Worm (Caenorhabditis elegans) whole organism, young adult: ENCODE measurements around the gene B0244.10.
A peak's percentile ranks its signal among the peaks of the same experiment; 100 is the strongest.

Source experiments
- B0019.2 ChIP-seq: fragments of 200-800 bp; sonication (Bioruptor generic); conservative IDR thresholded peaks from 2 replicates; pipeline ENCODE4 v1.3.6; 2022; ENCODE audit warnings: missing genetic modification reagents, missing genetic modification characterization, missing compliant biosample characterization
- B0261.1 ChIP-seq: sonication (generic microtip); optimal IDR thresholded peaks from 2 replicates; lab custom pipeline; 2016; ENCODE audit warnings: mild to moderate bottlenecking, missing genetic modification characterization, moderate library complexity, missing compliant biosample characterization
- C17E4.6 ChIP-seq: fragments of 200-800 bp; sonication (Bioruptor generic); IDR thresholded peaks from 2 replicates; pipeline ENCODE4 v1.3.6; 2022; ENCODE audit warnings: missing genetic modification reagents, missing genetic modification characterization, missing compliant biosample characterization
- F22D6.2 ChIP-seq: sonication (generic microtip); optimal IDR thresholded peaks from 2 replicates; lab custom pipeline; 2016; ENCODE audit warnings: mild to moderate bottlenecking, missing genetic modification characterization, missing compliant biosample characterization
- F23B12.7 ChIP-seq: sonication (generic microtip); optimal IDR thresholded peaks from 2 replicates; lab custom pipeline; 2017; ENCODE audit warnings: missing genetic modification characterization, mild to moderate bottlenecking, missing compliant biosample characterization, antibody characterized with exemption, moderate library complexity; ENCODE audit not compliant: insufficient read depth
- F37B4.10 ChIP-seq: fragments of 200-800 bp; sonication (Bioruptor generic); IDR thresholded peaks from 2 replicates; pipeline ENCODE4 v1.3.6; 2022; ENCODE audit warnings: missing genetic modification characterization, missing compliant biosample characterization
- F39B2.1 ChIP-seq: fragments of 200-800 bp; sonication (Bioruptor generic); IDR thresholded peaks from 2 replicates; pipeline ENCODE4 v1.3.6; 2022; ENCODE audit warnings: missing genetic modification reagents, missing genetic modification characterization, missing compliant biosample characterization
- F57C9.4 ChIP-seq: sonication (generic microtip); optimal IDR thresholded peaks from 2 replicates; lab custom pipeline; 2017; ENCODE audit warnings: mild to moderate bottlenecking, missing genetic modification characterization, missing compliant biosample characterization
- K11D2.4 ChIP-seq: fragments of 200-800 bp; sonication (Bioruptor generic); IDR thresholded peaks from 2 replicates; pipeline ENCODE4 v1.3.6; 2022; ENCODE audit warnings: missing genetic modification reagents, missing genetic modification characterization, missing compliant biosample characterization
- K12H6.12 ChIP-seq: fragments of 200-800 bp; sonication (Bioruptor generic); optimal IDR thresholded peaks from 2 replicates; lab custom pipeline; 2018; ENCODE audit warnings: mild to moderate bottlenecking, missing genetic modification characterization, missing compliant biosample characterization
- T07F8.4 ChIP-seq: sonication (generic microtip); optimal IDR thresholded peaks from 2 replicates; lab custom pipeline; 2016; ENCODE audit warnings: mild to moderate bottlenecking, missing genetic modification characterization, moderate library complexity, missing compliant biosample characterization
- T26A5.8 ChIP-seq: sonication (generic microtip); optimal IDR thresholded peaks from 2 replicates; lab custom pipeline; 2016; ENCODE audit warnings: missing genetic modification characterization, missing compliant biosample characterization
- Y95B8A.8 ChIP-seq: fragments of 200-800 bp; sonication (Bioruptor generic); IDR thresholded peaks from 2 replicates; pipeline ENCODE4 v1.3.6; 2022; ENCODE audit warnings: missing genetic modification reagents, missing genetic modification characterization, missing compliant biosample characterization
- ZK185.1 ChIP-seq: sonication (generic microtip); optimal IDR thresholded peaks from 2 replicates; lab custom pipeline; 2016; ENCODE audit warnings: mild to moderate bottlenecking, missing genetic modification characterization, missing compliant biosample characterization; ENCODE audit not compliant: poor library complexity, severe bottlenecking
- akir-1 ChIP-seq: fragments of 200-800 bp; sonication (Bioruptor generic); optimal IDR thresholded peaks from 2 replicates; lab custom pipeline; 2018; ENCODE audit warnings: mild to moderate bottlenecking, missing genetic modification characterization, moderate library complexity, missing compliant biosample characterization
- aptf-2 ChIP-seq: fragments of 200-800 bp; sonication (Bioruptor generic); conservative IDR thresholded peaks from 2 replicates; pipeline ENCODE4 v1.3.6; 2022; ENCODE audit warnings: missing genetic modification reagents, missing genetic modification characterization, missing compliant biosample characterization
- aptf-3 ChIP-seq: fragments of 200-800 bp; sonication (Bioruptor generic); IDR thresholded peaks from 2 replicates; pipeline ENCODE4 v1.3.6; 2022; ENCODE audit warnings: missing genetic modification characterization, missing compliant biosample characterization
- athp-1 ChIP-seq: sonication (generic microtip); optimal IDR thresholded peaks from 2 replicates; lab custom pipeline; 2017; ENCODE audit warnings: mild to moderate bottlenecking, missing genetic modification characterization, missing compliant biosample characterization
- attf-5 ChIP-seq: fragments of 200-800 bp; sonication (Bioruptor generic); optimal IDR thresholded peaks from 2 replicates; lab custom pipeline; 2018; ENCODE audit warnings: mild to moderate bottlenecking, missing genetic modification characterization, missing compliant biosample characterization
- bed-2 ChIP-seq: fragments of 200-800 bp; sonication (Bioruptor generic); IDR thresholded peaks from 2 replicates; pipeline ENCODE4 v1.3.6; 2022; ENCODE audit warnings: missing genetic modification reagents, missing genetic modification characterization, missing compliant biosample characterization
- ceh-100 ChIP-seq: fragments of 200-800 bp; sonication (Bioruptor generic); IDR thresholded peaks from 2 replicates; pipeline ENCODE4 v1.3.6; 2022; ENCODE audit warnings: missing genetic modification reagents, missing genetic modification characterization, missing compliant biosample characterization
- ceh-58 ChIP-seq: fragments of 200-800 bp; sonication (Bioruptor generic); IDR thresholded peaks from 2 replicates; pipeline ENCODE4 v1.3.6; 2022; ENCODE audit warnings: missing genetic modification characterization, missing compliant biosample characterization
- ceh-79 ChIP-seq: sonication (generic microtip); optimal IDR thresholded peaks from 2 replicates; lab custom pipeline; 2017; ENCODE audit warnings: mild to moderate bottlenecking, missing genetic modification characterization, missing compliant biosample characterization
- efl-1 ChIP-seq: fragments of 150-350 bp; optimal IDR thresholded peaks from 2 replicates; lab custom pipeline; 2014; ENCODE audit warnings: missing biosample characterization, missing genetic modification reagents, missing genetic modification characterization
- fkh-3 ChIP-seq: sonication (generic microtip); optimal IDR thresholded peaks from 2 replicates; lab custom pipeline; 2016; ENCODE audit warnings: mild to moderate bottlenecking, missing genetic modification characterization, missing compliant biosample characterization
- hmg-20 ChIP-seq: fragments of 200-800 bp; sonication (Bioruptor generic); IDR thresholded peaks from 2 replicates; pipeline ENCODE4 v1.3.6; 2022; ENCODE audit warnings: missing genetic modification reagents, missing genetic modification characterization, missing compliant biosample characterization
- hrde-1 ChIP-seq: sonication (generic microtip); optimal IDR thresholded peaks from 2 replicates; lab custom pipeline; 2016; ENCODE audit warnings: missing genetic modification characterization, mild to moderate bottlenecking, missing compliant biosample characterization, moderate library complexity, missing genotype, missing genetic modification reagents, borderline replicate concordance
- lag-1 ChIP-seq: fragments of 200-800 bp; sonication (Bioruptor generic); IDR thresholded peaks from 2 replicates; pipeline ENCODE4 v1.3.6; 2022; ENCODE audit warnings: missing genetic modification reagents, missing genetic modification characterization, missing compliant biosample characterization
- let-607 ChIP-seq, 2 experiments: fragments of 200-800 bp in 1 of 2; sonication (Bioruptor generic) in 1 of 2; sonication (generic microtip) in 1 of 2; optimal IDR thresholded peaks; 2 replicates each; lab custom pipeline; 2016 to 2018; ENCODE audit warnings: mild to moderate bottlenecking in 2 of 2, missing compliant biosample characterization in 2 of 2, missing genetic modification characterization in 2 of 2, moderate library complexity in 2 of 2, missing genotype in 1 of 2
- lin-40 ChIP-seq: sonication (generic microtip); optimal IDR thresholded peaks from 2 replicates; lab custom pipeline; 2016; ENCODE audit warnings: missing genetic modification characterization, mild to moderate bottlenecking, missing compliant biosample characterization, missing genotype, missing genetic modification reagents
- madf-3 ChIP-seq: fragments of 200-800 bp; sonication (Bioruptor generic); IDR thresholded peaks from 2 replicates; pipeline ENCODE4 v1.3.6; 2022; ENCODE audit warnings: missing genetic modification reagents, missing genetic modification characterization, missing compliant biosample characterization
- mes-4 ChIP-seq: sonication (generic microtip); optimal IDR thresholded peaks from 2 replicates; lab custom pipeline; 2016; ENCODE audit warnings: missing genotype, missing genetic modification characterization, missing compliant biosample characterization
- mxl-1 ChIP-seq: sonication (generic microtip); optimal IDR thresholded peaks from 2 replicates; lab custom pipeline; 2016; ENCODE audit warnings: missing genetic modification characterization, missing compliant biosample characterization
- nfya-1 ChIP-seq: sonication (generic microtip); optimal IDR thresholded peaks from 2 replicates; lab custom pipeline; 2017; ENCODE audit warnings: antibody characterized with exemption, missing compliant biosample characterization, missing genetic modification characterization, borderline replicate concordance; ENCODE audit not compliant: insufficient read depth
- nfyb-1 ChIP-seq: fragments of 200-800 bp; sonication (Bioruptor generic); IDR thresholded peaks from 2 replicates; pipeline ENCODE4 v1.3.6; 2022; ENCODE audit warnings: missing genetic modification reagents, missing genetic modification characterization, missing compliant biosample characterization
- nhr-120 ChIP-seq: fragments of 200-800 bp; sonication (Bioruptor generic); IDR thresholded peaks from 2 replicates; pipeline ENCODE4 v1.3.6; 2022; ENCODE audit warnings: missing genetic modification characterization, missing compliant biosample characterization
- nhr-179 ChIP-seq: sonication (generic microtip); optimal IDR thresholded peaks from 2 replicates; lab custom pipeline; 2016; ENCODE audit warnings: mild to moderate bottlenecking, missing genetic modification characterization, missing compliant biosample characterization
- nhr-27 ChIP-seq: fragments of 200-800 bp; sonication (Bioruptor generic); optimal IDR thresholded peaks from 2 replicates; lab custom pipeline; 2018; ENCODE audit warnings: mild to moderate bottlenecking, missing genetic modification characterization, moderate library complexity, missing compliant biosample characterization
- nhr-90 ChIP-seq: sonication (generic microtip); optimal IDR thresholded peaks from 2 replicates; lab custom pipeline; 2016; ENCODE audit warnings: missing genotype, mild to moderate bottlenecking, missing genetic modification characterization, missing compliant biosample characterization
- pha-4 ChIP-seq: fragments of 150-350 bp; sonication (generic microtip); optimal IDR thresholded peaks from 2 replicates; lab custom pipeline; 2014; ENCODE audit warnings: missing biosample characterization, missing genetic modification reagents, missing genetic modification characterization
- sea-2 ChIP-seq: fragments of 200-800 bp; sonication (Bioruptor generic); IDR thresholded peaks from 2 replicates; pipeline ENCODE4 v1.3.6; 2022; ENCODE audit warnings: missing genetic modification characterization, missing compliant biosample characterization
- unc-130 ChIP-seq: sonication (generic microtip); optimal IDR thresholded peaks from 2 replicates; lab custom pipeline; 2016; ENCODE audit warnings: missing genetic modification reagents, missing genetic modification characterization, missing compliant biosample characterization
- unc-62 ChIP-seq: fragments of 150-350 bp; optimal IDR thresholded peaks from 2 replicates; lab custom pipeline; 2014; ENCODE audit warnings: missing biosample characterization, missing genetic modification reagents, missing genetic modification characterization
- xnd-1 ChIP-seq: sonication (generic microtip); optimal IDR thresholded peaks from 2 replicates; lab custom pipeline; 2016; ENCODE audit warnings: missing genotype, missing genetic modification reagents, missing genetic modification characterization, missing compliant biosample characterization
- zfh-2 ChIP-seq: fragments of 200-800 bp; sonication (Bioruptor generic); conservative IDR thresholded peaks from 2 replicates; pipeline ENCODE4 v1.3.6; 2022; ENCODE audit warnings: missing genetic modification reagents, missing genetic modification characterization, missing compliant biosample characterization
- ztf-25 ChIP-seq: fragments of 200-800 bp; sonication (Bioruptor generic); IDR thresholded peaks from 2 replicates; pipeline ENCODE4 v1.3.6; 2022; ENCODE audit warnings: missing genetic modification reagents, missing genetic modification characterization, missing compliant biosample characterization
- ztf-28 ChIP-seq: fragments of 200-800 bp; sonication (Bioruptor generic); IDR thresholded peaks from 2 replicates; pipeline ENCODE4 v1.3.6; 2022; ENCODE audit warnings: missing genetic modification reagents, missing genetic modification characterization, missing compliant biosample characterization
- ztf-3 ChIP-seq: fragments of 200-800 bp; sonication (Bioruptor generic); optimal IDR thresholded peaks from 2 replicates; lab custom pipeline; 2018; ENCODE audit warnings: mild to moderate bottlenecking, missing genetic modification characterization, missing compliant biosample characterization
- ztf-6 ChIP-seq: fragments of 200-800 bp; sonication (Bioruptor generic); IDR thresholded peaks from 2 replicates; pipeline ENCODE4 v1.3.6; 2022; ENCODE audit warnings: missing genetic modification reagents, missing genetic modification characterization, missing compliant biosample characterization

B0244.10 gene

DNA sequence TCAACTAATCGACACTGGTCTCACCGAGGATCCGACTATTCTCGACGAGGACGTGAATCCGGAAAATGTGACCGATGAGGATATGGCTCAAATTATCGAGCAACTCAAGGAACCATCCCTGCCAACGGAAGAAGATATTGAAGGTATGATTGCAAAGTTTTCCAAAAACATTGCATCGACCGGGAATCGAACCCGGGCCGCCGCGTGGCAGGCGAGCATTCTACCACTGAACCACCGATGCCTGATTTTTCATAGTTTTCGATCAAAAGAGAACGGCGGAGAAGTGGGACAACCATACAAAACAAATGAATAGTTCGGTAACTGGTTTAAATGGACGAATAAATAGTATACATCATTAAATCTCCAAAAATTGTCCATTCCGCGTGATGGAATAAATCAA, 26.9 kb downstream of the B0244.10 start (continued):
- TF ChIP-seq mxl-1 (tag; lab: Kevin White, UChicago) (no peak), xnd-1 (tag; lab: Kevin White, UChicago) (no peak), zfh-2 (peak; percentile 37; the same call in 1 of the 2 replicates), F37B4.10 (GFP tag; lab: Robert Waterston, UW) (no peak), Y95B8A.8 (GFP tag; lab: Robert Waterston, UW) (0 out of 2 replicates have a peak, but pooled peaks have one; percentile 21), let-607 (tag; optimal IDR thresholded peaks at IDR 0.05; lab: Kevin White, UChicago) (peak in 1 of 2 experiments; percentile 43), athp-1 (peak; percentile 39), ZK185.1 (peak; percentile 52), T26A5.8 (tag; lab: Kevin White, UChicago) (no peak), nhr-90 (peak; percentile 50), aptf-3 (GFP tag; lab: Robert Waterston, UW) (0 out of 2 replicates have a peak, but pooled peaks have one; percentile 14), attf-5 (GFP tag; lab: Kevin White, UChicago) (peak; percentile 9), nfya-1 (tag; lab: Kevin White, UChicago) (no peak), unc-62 (GFP tag; lab: Kevin White, UChicago) (no peak), ceh-100 (GFP tag; lab: Robert Waterston, UW) (no peak), sea-2 (GFP tag; lab: Robert Waterston, UW) (no peak), ceh-79 (tag; lab: Kevin White, UChicago) (no peak), bed-2 (GFP tag; lab: Robert Waterston, UW) (no peak), B0261.1 (peak; percentile 81), F23B12.7 (peak; percentile 80), T07F8.4 (tag; lab: Kevin White, UChicago) (peak; percentile 51), nhr-120 (GFP tag; lab: Robert Waterston, UW) (no peak), lin-40 (tag; lab: Kevin White, UChicago) (no peak), ztf-3 (GFP tag; lab: Kevin White, UChicago) (no peak), hmg-20 (GFP tag; lab: Robert Waterston, UW) (no peak), lag-1 (GFP tag; lab: Robert Waterston, UW) (no peak), K11D2.4 (no peak), ztf-6 (GFP tag; lab: Robert Waterston, UW) (no peak), pha-4 (no peak), nhr-179 (tag; lab: Kevin White, UChicago) (no peak), aptf-2 (GFP tag; lab: Robert Waterston, UW) (no peak), ztf-25 (GFP tag; lab: Robert Waterston, UW) (peak; percentile 85; the same call in 1 of the 2 replicates), unc-130 (GFP tag; lab: Kevin White, UChicago) (no peak), K12H6.12 (tag; lab: Kevin White, UChicago) (no peak), fkh-3 (no peak), akir-1 (GFP tag; lab: Kevin White, UChicago) (no peak), F22D6.2 (tag; lab: Kevin White, UChicago) (no peak), B0019.2 (GFP tag; lab: Robert Waterston, UW) (no peak), ztf-28 (GFP tag; lab: Robert Waterston, UW) (no peak), hrde-1 (tag; lab: Kevin White, UChicago) (peak; percentile 21), F57C9.4 (no peak), nfyb-1 (GFP tag; lab: Robert Waterston, UW) (peak; percentile 68), C17E4.6 (no peak), madf-3 (no peak), mes-4 (no peak), nhr-27 (tag; lab: Kevin White, UChicago) (no peak), efl-1 (GFP tag; lab: Kevin White, UChicago) (no peak), F39B2.1 (no peak), ceh-58 (GFP tag; lab: Robert Waterston, UW) (no peak)
